Fruit fly (Drosophila melanogaster) ovary, adult (tissue): ENCODE results near the gene amrt.

Experiments used
- CG17801 ChIP-seq: fragments of 200-800 bp; optimal IDR thresholded peaks from 2 replicates; lab custom pipeline; 2019; ENCODE audit warnings: missing biosample characterization, mild to moderate bottlenecking, missing genetic modification characterization, moderate library complexity; ENCODE audit not compliant: partially characterized antibody

The amrt gene

DNA sequence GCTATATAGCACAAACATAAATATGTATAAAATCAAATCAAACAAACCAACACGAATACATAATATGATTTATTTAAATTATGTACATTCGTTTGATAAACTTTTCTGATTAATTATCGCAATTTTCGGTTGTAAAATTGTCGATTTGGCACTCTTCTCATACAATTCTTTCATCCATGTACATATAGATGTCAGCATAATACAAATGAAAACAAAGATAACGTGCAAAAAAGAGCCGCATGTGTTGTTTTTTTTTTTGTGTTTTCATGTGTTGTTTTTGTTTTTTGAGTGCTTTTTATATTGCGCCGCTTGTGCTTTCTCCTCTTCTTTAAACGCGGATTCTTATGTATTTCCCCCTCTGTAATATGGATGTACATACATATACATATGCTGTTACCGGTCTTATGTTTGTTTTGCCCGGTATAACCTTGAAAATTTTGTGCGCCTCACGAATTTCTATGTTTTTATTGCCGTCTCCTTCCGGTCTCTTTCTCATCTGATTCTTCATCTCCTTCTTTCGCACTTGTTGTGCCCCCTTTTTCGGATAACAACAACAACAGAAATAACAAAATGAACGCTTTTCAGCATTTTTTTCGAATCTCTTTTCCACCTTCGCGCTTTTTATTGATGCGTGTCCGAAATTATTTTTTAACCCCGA, 29.0 kb upstream of the amrt start:
- no peak for TF ChIP-seq CG17801 (GFP tag; lab: Kevin White, UChicago)

DNA sequence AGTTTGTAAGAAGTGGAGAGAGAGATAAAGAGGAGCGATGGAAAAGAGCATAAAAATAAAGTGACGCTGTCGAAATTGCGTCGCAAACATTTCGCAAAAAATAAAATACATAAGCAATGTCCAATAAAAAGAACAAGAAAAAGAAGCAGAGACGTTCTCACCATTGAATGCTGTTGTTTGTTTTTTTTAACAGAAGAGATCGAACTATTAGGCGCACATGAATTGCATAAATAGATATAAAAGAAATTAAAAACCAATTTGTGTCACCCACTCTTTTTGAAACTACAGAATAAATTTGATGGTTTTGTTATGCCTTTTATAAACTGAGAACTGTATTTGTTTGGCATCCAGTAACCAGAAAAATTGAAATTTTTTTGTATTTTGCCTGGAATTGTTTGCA, 28.5 kb upstream of the amrt start:
- peak; percentile 39 for TF ChIP-seq CG17801 (GFP tag; lab: Kevin White, UChicago)

DNA sequence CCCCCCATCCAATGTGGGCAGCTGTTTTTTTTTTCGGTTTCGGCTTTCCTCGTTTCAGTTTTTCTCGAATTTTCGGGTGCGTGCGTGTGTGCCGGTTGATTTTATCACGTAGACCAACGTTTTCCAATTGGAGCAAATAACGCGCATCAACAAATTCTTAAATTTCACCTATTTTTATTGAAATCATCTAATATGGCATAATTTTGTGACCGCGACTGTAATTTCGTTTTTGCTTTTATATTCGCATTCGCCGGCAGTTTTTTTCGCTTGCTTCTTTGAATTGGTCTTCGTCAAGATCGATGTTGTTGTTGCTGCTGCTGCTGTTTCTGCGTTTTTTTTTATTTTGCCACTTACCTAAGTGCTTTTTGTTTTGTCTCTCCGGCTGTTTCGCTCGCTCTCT, 27.8 kb upstream of the amrt start:
- peak; percentile 85 for TF ChIP-seq CG17801 (GFP tag; lab: Kevin White, UChicago)

DNA sequence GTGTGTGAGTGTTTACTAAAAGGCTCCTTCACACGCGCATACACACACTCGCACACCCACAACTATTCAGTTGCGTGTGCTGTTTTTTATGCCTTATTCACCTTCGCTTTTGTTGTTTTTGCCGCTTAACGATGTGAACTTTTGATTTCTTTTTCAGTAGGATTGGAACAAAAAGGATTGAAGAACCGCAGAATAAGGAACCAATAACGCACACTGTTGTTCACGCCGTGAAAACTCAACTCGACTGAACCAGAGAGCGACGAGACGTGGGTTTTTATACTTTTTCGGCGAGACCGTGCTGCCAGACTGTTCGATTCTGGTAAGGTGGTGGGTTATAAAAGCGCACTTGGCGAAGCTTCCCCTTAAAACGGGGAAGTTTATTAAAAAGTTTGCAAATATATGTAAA, 27.1 kb upstream of the amrt start, which contains the start of gene Pdcd4:
TSS of gene Pdcd4 (minus strand) at position 255 of the 406 bp plus-strand sequence.
- peak; percentile 3 for TF ChIP-seq CG17801 (GFP tag; lab: Kevin White, UChicago)

DNA sequence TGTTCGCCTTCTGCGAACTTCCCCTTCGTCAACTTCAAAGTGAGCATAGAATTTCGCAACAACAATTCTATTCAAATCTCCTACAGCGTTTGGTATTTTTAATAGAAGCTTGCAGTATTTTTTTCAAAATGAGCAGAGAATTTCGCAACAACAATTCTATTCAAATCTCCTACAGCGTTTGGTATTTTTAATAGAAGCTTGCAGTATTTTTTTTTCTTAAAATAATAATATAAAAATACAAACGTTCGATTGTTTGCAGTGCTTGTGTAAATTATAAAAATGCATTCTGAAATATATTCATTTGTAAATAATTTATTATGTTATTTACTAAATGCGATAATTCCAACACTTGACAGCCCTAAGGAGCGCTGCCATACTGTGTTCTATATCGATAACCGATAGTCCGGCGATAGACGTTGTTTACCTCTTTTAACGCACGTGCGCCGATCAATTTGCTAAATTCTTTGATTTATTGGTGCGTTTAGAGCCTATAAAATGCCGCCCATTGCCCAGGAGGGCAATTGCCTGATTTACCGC, 25.4 kb upstream of the amrt start, which contains the start of the genes CG32625 and Rtc1:
TSS of gene CG32625 (minus strand) at position 51 of the 537 bp plus-strand sequence.
TSS of gene Rtc1 (plus strand) at position 404 of the 537 bp plus-strand sequence.
- TF ChIP-seq CG17801 (GFP tag; lab: Kevin White, UChicago), result peak; percentile 58

DNA sequence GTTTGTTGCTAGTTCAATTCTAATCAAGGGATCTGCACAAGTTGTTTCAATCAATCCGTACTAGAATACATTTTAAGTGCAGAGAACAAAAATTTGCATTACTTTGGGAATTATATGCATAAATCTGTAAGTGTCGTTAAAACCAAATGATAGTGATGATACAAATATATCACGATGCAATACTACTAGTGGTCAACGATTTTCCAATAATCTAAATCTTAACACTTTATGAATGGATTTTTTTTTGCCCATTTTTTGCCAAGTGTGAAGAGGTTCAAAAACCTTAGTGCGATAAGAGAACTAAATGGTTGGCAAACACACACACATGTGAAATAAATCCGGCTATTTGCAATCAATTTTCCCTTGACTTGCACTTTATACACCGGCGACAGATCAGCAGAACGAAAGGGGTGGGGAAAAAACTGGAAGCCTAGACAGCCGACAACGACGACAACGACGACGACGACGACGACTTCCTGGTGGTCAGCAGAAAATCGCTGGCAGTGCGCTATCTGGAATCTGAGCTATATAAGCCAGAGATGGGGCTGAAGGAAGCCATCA, 23.2 kb upstream of the amrt start, which contains the start of gene Yp3:
TSS of gene Yp3 (plus strand) at position 558 of the 561 bp plus-strand sequence.
- TF ChIP-seq CG17801 (GFP tag; lab: Kevin White, UChicago), result peak; percentile 53

DNA sequence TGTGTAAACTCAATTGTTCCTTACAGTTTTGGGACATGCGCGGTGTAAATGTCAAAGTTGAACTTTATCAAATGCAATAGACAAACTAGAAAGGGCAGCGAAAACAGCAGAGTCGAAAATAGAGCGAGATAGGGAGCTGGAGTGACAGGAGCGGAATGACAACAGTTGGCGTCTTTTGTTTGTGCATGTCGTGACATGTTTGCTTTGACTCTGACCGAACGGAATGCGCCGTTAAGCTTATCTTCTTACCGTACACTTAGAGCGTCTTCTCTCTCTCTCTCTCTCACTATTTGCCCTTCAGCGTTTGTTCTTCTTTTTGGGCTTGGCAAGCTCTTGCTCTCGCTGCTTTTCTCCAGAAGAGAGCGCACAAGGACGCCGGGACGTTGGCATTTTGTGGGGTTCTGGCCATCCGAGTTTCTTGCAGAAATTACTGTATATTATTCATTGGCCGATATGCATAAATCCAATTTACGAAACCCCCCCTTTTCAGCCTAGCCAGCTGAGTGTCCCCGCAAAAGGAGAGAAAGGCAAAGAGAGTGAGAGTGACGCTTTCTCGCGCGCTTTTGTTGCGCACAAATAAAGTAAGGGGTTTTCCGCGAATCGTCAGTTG, 20.4 kb upstream of the amrt start:
- no peak for TF ChIP-seq CG17801 (GFP tag; lab: Kevin White, UChicago)

- peak; percentile 86 for TF ChIP-seq CG17801 (GFP tag; lab: Kevin White, UChicago)
These were observed 19.8 kb upstream of the amrt start, which contains the start of gene rdgB for dm6 chrX:13762372-13762883. rdgB (plus strand) TSS chrX:13762752.

dm6 chrX:13764397-13765119, 17.7 kb upstream of the amrt start:
- TF ChIP-seq CG17801 (GFP tag; lab: Kevin White, UChicago), result peak; percentile 51

DNA sequence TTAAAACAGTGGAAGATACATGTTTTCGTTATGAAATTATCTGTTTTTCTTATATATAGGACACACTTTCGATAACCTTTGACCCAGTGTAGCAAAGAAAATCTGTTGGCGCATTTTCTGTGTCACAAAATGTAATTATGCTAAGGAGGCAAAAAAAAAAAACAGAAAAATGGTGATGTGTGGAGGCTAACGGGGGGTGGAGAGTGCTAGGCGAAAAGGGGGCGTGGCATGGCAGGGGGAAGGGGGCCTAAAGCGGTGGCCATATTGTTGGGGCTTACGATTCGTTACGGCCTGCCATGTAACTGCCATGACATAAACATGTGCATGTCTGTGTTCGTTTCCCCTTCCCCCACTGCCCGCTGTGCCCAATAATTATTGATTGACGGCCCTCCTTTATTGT, 17.0 kb upstream of the amrt start:
- TF ChIP-seq CG17801 (GFP tag; lab: Kevin White, UChicago), result no peak

DNA sequence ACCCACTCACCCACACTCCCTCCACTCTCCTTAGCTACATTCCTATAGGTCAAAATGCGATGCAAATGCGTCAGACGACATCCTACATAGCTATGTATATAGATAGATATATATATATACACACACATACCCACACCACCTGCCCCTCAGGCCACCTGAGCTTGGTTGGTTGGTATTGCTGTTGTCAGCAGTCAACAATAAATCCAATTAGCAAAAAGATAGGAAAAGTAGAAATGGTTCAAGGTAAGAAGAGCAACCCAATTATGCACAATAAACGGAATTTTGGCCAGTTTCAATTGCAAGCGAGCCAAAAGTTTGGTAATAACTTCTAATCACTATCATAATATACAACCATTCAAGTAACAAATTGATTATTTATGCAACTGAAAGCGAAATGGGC, 15.8 kb upstream of the amrt start:
- TF ChIP-seq CG17801 (GFP tag; lab: Kevin White, UChicago), result no peak

DNA sequence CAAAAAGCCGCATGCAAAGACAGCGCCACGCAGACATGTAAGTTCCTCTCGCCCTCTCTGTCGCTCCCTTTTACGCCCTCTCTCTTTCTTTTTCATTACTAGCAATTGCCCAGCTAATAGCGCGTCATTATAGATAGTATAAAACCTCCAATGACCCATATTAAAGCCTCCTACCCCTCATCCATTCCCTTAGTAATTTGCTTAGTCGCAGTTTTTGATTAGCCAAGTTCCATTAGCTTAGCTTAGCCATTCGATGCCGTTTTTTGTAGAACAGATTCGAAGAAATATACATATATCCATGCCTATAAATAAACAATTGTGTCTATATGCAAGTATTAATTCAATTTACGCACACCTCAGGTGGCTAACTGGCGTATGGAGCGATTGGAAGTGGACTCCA, 11.5 kb upstream of the amrt start:
- TF ChIP-seq CG17801 (GFP tag; lab: Kevin White, UChicago), result no peak

dm6 chrX:13778568-13778967, 3.7 kb upstream of the amrt start:
- no peak for TF ChIP-seq CG17801 (GFP tag; lab: Kevin White, UChicago)

DNA sequence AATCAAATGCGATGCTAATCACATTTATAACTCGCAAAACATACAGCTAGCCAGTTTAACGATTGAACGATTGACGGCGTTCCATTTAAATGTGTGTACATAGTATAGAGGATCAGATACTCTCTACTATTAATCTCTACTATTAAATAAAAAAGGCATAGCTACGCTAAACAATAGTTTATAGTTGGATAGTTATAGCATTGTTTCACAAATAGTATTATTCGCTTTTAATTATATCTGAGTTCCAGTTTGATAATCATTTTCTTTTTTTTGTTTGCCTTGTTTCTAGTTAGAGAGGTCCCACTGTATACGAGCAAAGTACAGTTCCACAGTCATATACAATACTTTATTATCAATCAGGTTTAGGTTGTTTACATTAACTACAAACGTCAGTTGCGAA, 2.6 kb upstream of the amrt start:
- TF ChIP-seq CG17801 (GFP tag; lab: Kevin White, UChicago), result peak; percentile 78
